Worm (Caenorhabditis elegans) whole organism, L2 larva: ENCODE measurements around the gene rpb-4.

Experiments
- C34F6.9 ChIP-seq: fragments of 150-350 bp; optimal IDR thresholded peaks from 2 replicates; lab custom pipeline; 2014; ENCODE audit warnings: missing biosample characterization, missing genetic modification characterization
- F13H6.1 ChIP-seq: sonication (generic microtip); optimal IDR thresholded peaks from 2 replicates; lab custom pipeline; 2016; ENCODE audit warnings: missing genetic modification characterization, missing compliant biosample characterization
- Y55F3AM.14 ChIP-seq: fragments of 200-800 bp; sonication (Bioruptor generic); optimal IDR thresholded peaks from 2 replicates; lab custom pipeline; 2018; ENCODE audit warnings: mild to moderate bottlenecking, missing genetic modification characterization, missing compliant biosample characterization
- ZK546.5 ChIP-seq: sonication (generic microtip); optimal IDR thresholded peaks from 2 replicates; lab custom pipeline; 2017; ENCODE audit warnings: missing biosample characterization, missing genetic modification characterization
- alr-1 ChIP-seq: fragments of 150-350 bp; optimal IDR thresholded peaks from 2 replicates; lab custom pipeline; 2014; ENCODE audit warnings: missing biosample characterization, missing genetic modification characterization
- blmp-1 ChIP-seq: sonication (generic microtip); optimal IDR thresholded peaks from 2 replicates; lab custom pipeline; 2017; ENCODE audit warnings: missing genetic modification characterization, mild to moderate bottlenecking, missing compliant biosample characterization, antibody characterized with exemption, moderate library complexity; ENCODE audit not compliant: insufficient read depth
- crh-2 ChIP-seq: sonication (generic microtip); optimal IDR thresholded peaks from 2 replicates; lab custom pipeline; 2017; ENCODE audit warnings: missing biosample characterization, missing genetic modification characterization
- dmd-4 ChIP-seq: sonication (generic microtip); optimal IDR thresholded peaks from 2 replicates; lab custom pipeline; 2017; ENCODE audit warnings: missing biosample characterization, missing genetic modification characterization
- egl-27 ChIP-seq: sonication (generic microtip); optimal IDR thresholded peaks from 3 replicates; lab custom pipeline; 2017; ENCODE audit warnings: missing biosample characterization, missing genetic modification reagents, missing genetic modification characterization
- elt-3 ChIP-seq: sonication (generic microtip); optimal IDR thresholded peaks from 2 replicates; lab custom pipeline; 2017; ENCODE audit warnings: missing biosample characterization, missing genetic modification characterization
- fos-1 ChIP-seq: fragments of 150-350 bp; optimal IDR thresholded peaks from 2 replicates; lab custom pipeline; 2014; ENCODE audit warnings: missing biosample characterization, missing genetic modification characterization
- gmeb-1 ChIP-seq: fragments of 150-350 bp; optimal IDR thresholded peaks from 2 replicates; lab custom pipeline; 2014; ENCODE audit warnings: missing biosample characterization, missing genetic modification characterization
- lin-39 ChIP-seq: fragments of 150-350 bp; optimal IDR thresholded peaks from 2 replicates; lab custom pipeline; 2014; ENCODE audit warnings: missing biosample characterization, missing genetic modification reagents, missing genetic modification characterization
- lsy-2 ChIP-seq, 2 experiments: fragments of 150-350 bp in 1 of 2; sonication (generic microtip) in 1 of 2; optimal IDR thresholded peaks; 2 replicates each; lab custom pipeline; 2014 to 2017; ENCODE audit warnings: missing biosample characterization in 2 of 2, missing genetic modification characterization in 2 of 2
- mdl-1 ChIP-seq, 2 experiments: fragments of 150-350 bp in 1 of 2; sonication (generic microtip) in 1 of 2; optimal IDR thresholded peaks; 2 replicates each; lab custom pipeline; 2017; ENCODE audit warnings: missing biosample characterization in 2 of 2, missing genetic modification characterization in 2 of 2
- nhr-10 ChIP-seq: sonication (generic microtip); optimal IDR thresholded peaks from 2 replicates; lab custom pipeline; 2017; ENCODE audit warnings: missing biosample characterization, missing genetic modification characterization
- nhr-11 ChIP-seq: fragments of 150-350 bp; optimal IDR thresholded peaks from 2 replicates; lab custom pipeline; 2014; ENCODE audit warnings: missing biosample characterization, missing genetic modification characterization
- nhr-129 ChIP-seq: fragments of 150-350 bp; optimal IDR thresholded peaks from 2 replicates; lab custom pipeline; 2014; ENCODE audit warnings: missing biosample characterization, missing genetic modification characterization
- nhr-21 ChIP-seq: fragments of 150-350 bp; optimal IDR thresholded peaks from 2 replicates; lab custom pipeline; 2014; ENCODE audit warnings: missing biosample characterization, missing genetic modification characterization
- nhr-237 ChIP-seq: fragments of 150-350 bp; optimal IDR thresholded peaks from 2 replicates; lab custom pipeline; 2014; ENCODE audit warnings: missing biosample characterization, missing genetic modification characterization
- nhr-25 ChIP-seq: fragments of 150-350 bp; sonication (generic microtip); optimal IDR thresholded peaks from 3 replicates; lab custom pipeline; 2014; ENCODE audit warnings: missing biosample characterization, missing genetic modification characterization
- nhr-6 ChIP-seq: fragments of 150-350 bp; optimal IDR thresholded peaks from 2 replicates; lab custom pipeline; 2014; ENCODE audit warnings: missing biosample characterization, missing genetic modification characterization
- peb-1 ChIP-seq: fragments of 150-350 bp; optimal IDR thresholded peaks from 2 replicates; lab custom pipeline; 2014; ENCODE audit warnings: missing biosample characterization, missing genetic modification characterization
- sem-4 ChIP-seq: fragments of 150-350 bp; optimal IDR thresholded peaks from 2 replicates; lab custom pipeline; 2014; ENCODE audit warnings: missing biosample characterization, missing genetic modification reagents, missing genetic modification characterization
- sma-3 ChIP-seq: sonication (generic microtip); optimal IDR thresholded peaks from 2 replicates; lab custom pipeline; 2016; ENCODE audit warnings: missing genetic modification reagents, missing genetic modification characterization, missing compliant biosample characterization
- sma-9 ChIP-seq, 2 experiments: fragments of 150-350 bp in 1 of 2; sonication (generic microtip) in 1 of 2; optimal IDR thresholded peaks; 2 replicates each; lab custom pipeline; 2014 to 2016; ENCODE audit warnings: missing genetic modification characterization in 2 of 2, mild to moderate bottlenecking in 1 of 2, missing biosample characterization in 1 of 2, missing compliant biosample characterization in 1 of 2, missing genetic modification reagents in 1 of 2, moderate library complexity in 1 of 2
- unc-55 ChIP-seq: fragments of 150-350 bp; sonication (generic microtip); optimal IDR thresholded peaks from 3 replicates; lab custom pipeline; 2014; ENCODE audit warnings: missing biosample characterization, missing genetic modification reagents, missing genetic modification characterization
- unc-62 ChIP-seq: fragments of 150-350 bp; optimal IDR thresholded peaks from 2 replicates; lab custom pipeline; 2014; ENCODE audit warnings: missing biosample characterization, missing genetic modification reagents, missing genetic modification characterization
- zag-1 ChIP-seq: fragments of 150-350 bp; optimal IDR thresholded peaks from 2 replicates; lab custom pipeline; 2014; ENCODE audit warnings: missing biosample characterization, missing genetic modification characterization
- ztf-11 ChIP-seq: sonication (generic microtip); optimal IDR thresholded peaks from 2 replicates; lab custom pipeline; 2017; ENCODE audit warnings: missing biosample characterization, missing genetic modification characterization

rpb-4 gene

DNA sequence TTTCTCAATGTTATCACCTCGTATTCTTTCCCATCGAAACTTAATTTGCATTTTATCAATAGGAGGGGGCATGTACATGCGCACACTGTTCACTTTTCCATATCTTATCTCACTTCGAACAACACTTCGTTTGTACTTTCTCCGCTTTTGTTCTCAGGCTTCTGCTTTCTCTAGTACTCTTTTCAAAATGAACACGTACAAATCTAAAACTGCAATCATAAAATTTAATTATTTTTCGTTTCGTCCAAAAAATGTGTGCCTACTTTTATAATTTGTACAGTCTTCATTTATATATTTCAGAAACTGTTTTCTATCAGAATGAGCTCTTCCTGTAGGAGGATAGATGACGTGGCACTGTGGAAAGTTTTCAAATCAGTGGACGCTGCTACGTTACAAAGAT lies 24.4 kb downstream of the rpb-4 start, which contains the start of gene C07D10.1:
Gene C07D10.1, plus strand, starts transcription at position 301 of the 400 bp plus-strand sequence.
- TF ChIP-seq peb-1 (no peak), ztf-11 (tag; lab: Kevin White, UChicago) (no peak), lin-39 (tag; lab: Kevin White, UChicago) (no peak), unc-62 (GFP tag; lab: Kevin White, UChicago) (no peak), nhr-10 (tag; lab: Kevin White, UChicago) (no peak), elt-3 (tag; lab: Kevin White, UChicago) (no peak), mdl-1 (tag; optimal IDR thresholded peaks at IDR 0.05; lab: Kevin White, UChicago) (no peak), gmeb-1 (tag; lab: Kevin White, UChicago) (no peak)

DNA sequence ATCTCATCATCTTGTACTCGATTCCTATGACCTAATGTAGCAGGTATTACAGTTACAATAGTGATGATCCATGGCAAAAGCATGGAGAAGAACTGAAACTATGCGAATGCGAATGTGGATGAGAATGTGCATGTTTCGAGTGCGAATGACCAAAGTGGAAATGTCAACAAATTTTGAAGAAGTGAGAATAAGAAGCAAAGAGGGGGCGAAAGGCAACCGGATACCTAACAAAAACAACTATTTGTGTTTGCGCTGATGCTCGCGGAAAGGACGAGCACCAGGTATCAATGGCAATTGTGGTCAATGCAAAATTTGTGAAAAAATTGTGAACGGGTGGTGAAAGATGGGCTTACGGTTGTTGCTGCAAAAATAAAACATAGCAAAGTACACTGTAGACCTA lies 28.3 kb downstream of the rpb-4 start, which contains the start of gene nas-7:
Gene nas-7, minus strand, starts transcription at position 101 of the 400 bp plus-strand sequence.
- TF ChIP-seq crh-2 (tag; lab: Kevin White, UChicago) (no peak), lsy-2 (tag; optimal IDR thresholded peaks at IDR 0.05; lab: Kevin White, UChicago) (no peak)

DNA sequence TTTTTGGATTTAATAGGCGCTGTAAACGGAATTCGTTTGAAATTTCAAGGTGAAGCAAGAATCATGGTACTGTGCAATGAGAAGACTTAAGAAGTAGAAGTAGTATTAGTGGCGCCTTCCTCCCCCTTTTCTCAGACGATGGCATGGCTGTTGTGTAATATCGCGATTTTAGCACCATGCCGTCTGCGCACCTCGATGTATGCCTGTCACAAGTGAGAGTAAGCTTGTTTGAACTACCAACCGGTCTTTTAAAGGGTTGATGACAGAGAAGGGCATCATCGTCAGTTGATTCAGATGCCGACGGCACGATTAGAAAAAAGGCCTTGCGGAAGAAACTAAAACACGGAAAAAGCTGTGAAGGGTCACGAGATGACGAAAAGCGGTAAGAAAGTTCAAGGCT lies 29.7 kb downstream of the rpb-4 start:
- TF ChIP-seq nhr-25 (tag; lab: Kevin White, UChicago) (peak; percentile 94), blmp-1 (tag; lab: Kevin White, UChicago) (peak; percentile 86), nhr-21 (tag; lab: Kevin White, UChicago) (no peak), F13H6.1 (peak; percentile 3), elt-3 (tag; lab: Kevin White, UChicago) (no peak)

DNA sequence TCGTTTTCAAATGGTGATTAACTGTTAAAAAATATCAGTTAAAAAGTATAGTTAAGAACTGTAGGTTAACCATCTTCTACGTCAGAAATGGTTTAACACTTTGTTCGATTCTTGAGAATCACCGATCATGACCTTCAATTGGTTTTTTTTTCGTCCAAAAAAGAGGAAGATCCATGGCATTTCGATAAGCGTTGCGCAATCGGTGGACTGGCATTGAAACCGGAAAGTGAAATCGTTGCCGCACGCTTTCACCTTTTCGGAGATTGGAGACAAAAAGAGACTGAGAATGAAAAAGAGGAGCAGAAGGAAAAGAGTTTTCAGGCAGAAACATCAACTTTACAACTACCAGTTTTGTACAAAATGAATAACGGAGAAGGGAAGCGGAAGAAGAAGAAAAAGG lies 31.0 kb downstream of the rpb-4 start:
- TF ChIP-seq nhr-25 (tag; lab: Kevin White, UChicago) (peak; percentile 70), crh-2 (tag; lab: Kevin White, UChicago) (no peak), sem-4 (peak; percentile 28), sma-9 (GFP tag; optimal IDR thresholded peaks at IDR 0.05; lab: Kevin White, UChicago) (peak; percentile 6), sma-9 (tag; optimal IDR thresholded peaks at IDR 0.05; lab: Kevin White, UChicago) (no peak), egl-27 (peak; percentile 45), sma-3 (no peak), zag-1 (tag; lab: Kevin White, UChicago) (no peak), peb-1 (peak; percentile 75), lsy-2 (tag; optimal IDR thresholded peaks at IDR 0.05; lab: Kevin White, UChicago) (no peak), alr-1 (tag; lab: Kevin White, UChicago) (no peak), ztf-11 (tag; lab: Kevin White, UChicago) (no peak), unc-55 (GFP tag; lab: Kevin White, UChicago) (no peak), blmp-1 (tag; lab: Kevin White, UChicago) (peak; percentile 99)
- TF ChIP-seq, all 48 proteins: peak for 6

DNA sequence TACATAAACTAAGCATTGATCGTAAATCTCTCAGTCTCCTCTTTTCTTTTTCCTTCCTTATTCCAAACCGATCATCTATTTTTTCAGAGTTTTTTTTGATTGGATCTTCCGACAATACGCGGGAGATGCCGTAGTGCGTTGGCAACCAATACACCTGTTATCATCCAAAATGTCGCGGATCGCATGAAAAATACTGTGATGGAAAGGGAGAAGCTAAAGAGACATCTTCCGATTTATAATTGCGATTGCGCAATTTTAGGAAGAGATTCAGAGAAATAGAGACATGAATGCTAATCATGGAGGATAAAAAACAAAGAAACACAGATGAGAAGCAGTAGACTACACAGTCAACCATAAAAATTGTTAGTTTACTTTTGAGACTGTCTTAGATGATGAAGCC lies 32.1 kb downstream of the rpb-4 start:
- TF ChIP-seq fos-1 (tag; lab: Kevin White, UChicago) (no peak), crh-2 (tag; lab: Kevin White, UChicago) (no peak), peb-1 (peak; percentile 60)
- TF ChIP-seq, all 48 proteins: peak for 1

DNA sequence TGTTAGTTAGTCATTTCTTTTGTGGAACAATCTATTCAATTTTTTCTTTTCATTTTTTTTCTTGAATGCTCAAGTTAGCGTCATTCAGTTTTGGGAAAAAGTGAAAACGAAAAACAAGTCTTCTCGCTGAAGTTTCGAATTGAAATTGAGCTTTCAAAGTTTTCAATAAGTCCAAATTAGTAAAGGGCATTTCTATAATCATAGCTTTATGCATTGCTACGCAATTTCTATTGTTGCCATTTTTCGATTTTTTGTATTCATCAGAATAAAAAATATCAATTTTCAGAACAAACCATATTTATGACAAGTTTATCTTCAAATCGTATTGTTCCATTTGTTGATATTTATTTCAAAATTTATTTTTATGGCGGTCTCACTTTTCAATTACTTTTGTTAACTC lies 33.9 kb downstream of the rpb-4 start, which contains the start of gene srd-55:
Gene srd-55, plus strand, starts transcription at position 301 of the 400 bp plus-strand sequence.
- TF ChIP-seq unc-55 (GFP tag; lab: Kevin White, UChicago), result no peak
- TF ChIP-seq, all 48 proteins: peak for 0

DNA sequence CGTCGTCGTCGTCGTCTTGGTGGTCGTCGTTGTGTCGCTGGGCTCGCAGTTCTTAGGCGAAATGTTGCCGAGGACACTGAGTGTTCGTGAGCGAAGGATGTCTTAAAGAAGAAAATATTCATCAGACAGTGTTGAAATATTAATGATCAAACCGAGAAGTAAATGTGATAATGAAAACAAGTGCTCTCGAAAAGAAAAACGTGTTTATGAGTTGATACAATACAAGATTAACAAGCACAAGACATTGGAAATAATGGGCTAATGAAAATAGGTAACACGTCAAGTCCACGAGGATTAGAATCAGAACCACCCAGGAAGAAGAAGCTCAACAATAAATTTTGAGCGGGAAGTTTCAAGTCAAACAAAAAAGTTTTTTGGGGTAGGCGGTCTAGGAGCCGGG lies 37.6 kb downstream of the rpb-4 start, which contains the start of gene K02A2.5:
Gene K02A2.5, minus strand, starts transcription at position 101 of the 400 bp plus-strand sequence.
- TF ChIP-seq ZK546.5 (tag; lab: Kevin White, UChicago) (no peak), nhr-21 (tag; lab: Kevin White, UChicago) (no peak), nhr-6 (no peak), blmp-1 (tag; lab: Kevin White, UChicago) (no peak), nhr-237 (tag; lab: Kevin White, UChicago) (no peak)

DNA sequence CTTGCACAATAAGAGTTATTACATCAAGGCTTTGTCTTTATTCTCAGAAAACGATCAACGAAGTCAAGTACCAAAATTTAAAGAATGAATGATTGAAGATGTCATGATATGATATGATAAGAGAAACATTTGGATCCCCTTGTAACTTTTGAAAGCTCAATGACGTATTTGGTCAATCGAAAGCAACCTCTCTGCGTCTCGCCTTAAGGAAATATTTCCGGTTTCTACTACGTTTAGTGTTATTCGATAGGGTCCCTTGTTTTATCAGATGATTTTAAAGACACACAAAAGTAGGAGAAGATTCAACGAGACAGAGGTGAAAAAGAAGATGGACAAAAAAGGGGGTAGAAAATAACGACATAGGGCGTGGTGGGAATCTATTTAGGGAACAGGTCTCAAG lies 39.0 kb downstream of the rpb-4 start:
- TF ChIP-seq dmd-4 (tag; lab: Kevin White, UChicago) (no peak), nhr-21 (tag; lab: Kevin White, UChicago) (peak; percentile 30), sma-9 (GFP tag; optimal IDR thresholded peaks at IDR 0.05; lab: Kevin White, UChicago) (peak; percentile 56), sma-9 (tag; optimal IDR thresholded peaks at IDR 0.05; lab: Kevin White, UChicago) (no peak), unc-55 (GFP tag; lab: Kevin White, UChicago) (no peak), Y55F3AM.14 (GFP tag; lab: Kevin White, UChicago) (no peak), nhr-25 (tag; lab: Kevin White, UChicago) (peak; percentile 79), blmp-1 (tag; lab: Kevin White, UChicago) (peak; percentile 33), zag-1 (tag; lab: Kevin White, UChicago) (no peak), peb-1 (no peak), nhr-129 (peak; percentile 49), C34F6.9 (tag; lab: Kevin White, UChicago) (no peak), nhr-6 (no peak), nhr-11 (no peak)
